Worm (Caenorhabditis elegans) whole organism, L3 larva: Measurements from ENCODE around the gene glb-27.

ENCODE experiments used
- R02D3.7 ChIP-seq: fragments of 150-350 bp; optimal IDR thresholded peaks from 2 replicates; lab custom pipeline; 2014; ENCODE audit warnings: missing biosample characterization, missing genetic modification characterization
- ZK546.5 ChIP-seq: sonication (generic microtip); optimal IDR thresholded peaks from 2 replicates; lab custom pipeline; 2017; ENCODE audit warnings: missing biosample characterization, missing genetic modification characterization
- aly-2 ChIP-seq: fragments of 150-350 bp; optimal IDR thresholded peaks from 2 replicates; lab custom pipeline; 2014; ENCODE audit warnings: missing biosample characterization, missing genetic modification characterization
- ama-1 ChIP-seq: fragments of 150-350 bp; optimal IDR thresholded peaks from 2 replicates; lab custom pipeline; 2018
- ceh-16 ChIP-seq: sonication (generic microtip); optimal IDR thresholded peaks from 2 replicates; lab custom pipeline; 2017; ENCODE audit warnings: missing biosample characterization, missing genetic modification characterization
- ceh-28 ChIP-seq: fragments of 150-350 bp; optimal IDR thresholded peaks from 2 replicates; lab custom pipeline; 2014; ENCODE audit warnings: missing biosample characterization, missing genetic modification reagents, missing genetic modification characterization
- ceh-82 ChIP-seq: fragments of 150-350 bp; optimal IDR thresholded peaks from 2 replicates; lab custom pipeline; 2014; ENCODE audit warnings: missing biosample characterization, missing genetic modification characterization
- ceh-9 ChIP-seq: sonication (generic microtip); optimal IDR thresholded peaks from 2 replicates; lab custom pipeline; 2018; ENCODE audit warnings: missing biosample characterization, missing genetic modification characterization
- daf-12 ChIP-seq: fragments of 150-350 bp; optimal IDR thresholded peaks from 2 replicates; lab custom pipeline; 2014; ENCODE audit warnings: missing biosample characterization, missing genetic modification reagents, missing genetic modification characterization
- egl-27 ChIP-seq: sonication (generic microtip); optimal IDR thresholded peaks from 4 replicates; lab custom pipeline; 2017; ENCODE audit warnings: missing biosample characterization, missing genetic modification reagents, missing genetic modification characterization
- egl-5 ChIP-seq: fragments of 150-350 bp; optimal IDR thresholded peaks from 2 replicates; lab custom pipeline; 2017; ENCODE audit warnings: missing biosample characterization, missing genetic modification reagents, missing genetic modification characterization, inconsistent platforms
- elt-1 ChIP-seq: fragments of 150-350 bp; optimal IDR thresholded peaks from 2 replicates; lab custom pipeline; 2014; ENCODE audit warnings: missing biosample characterization, missing genetic modification characterization
- elt-2 ChIP-seq: sonication (generic microtip); optimal IDR thresholded peaks from 2 replicates; lab custom pipeline; 2016; ENCODE audit warnings: missing genetic modification reagents, mild to moderate bottlenecking, missing genetic modification characterization, missing compliant biosample characterization
- elt-3 ChIP-seq, 3 experiments: fragments of 150-350 bp in 1 of 3; sonication (generic microtip) in 2 of 3; optimal IDR thresholded peaks; 2 replicates in 2 of 3; 4 replicates in 1 of 3; lab custom pipeline; 2014 to 2017; ENCODE audit warnings: missing biosample characterization in 3 of 3, missing genetic modification characterization in 3 of 3
- eor-1 ChIP-seq, 2 experiments: fragments of 150-350 bp; optimal IDR thresholded peaks; 2 replicates each; lab custom pipeline; 2014 to 2018; ENCODE audit warnings: missing biosample characterization in 2 of 2, missing genetic modification characterization in 2 of 2
- fkh-10 ChIP-seq: sonication (generic microtip); optimal IDR thresholded peaks from 2 replicates; lab custom pipeline; 2017; ENCODE audit warnings: missing biosample characterization, missing genetic modification reagents, missing genetic modification characterization
- fkh-2 ChIP-seq: fragments of 150-350 bp; optimal IDR thresholded peaks from 2 replicates; lab custom pipeline; 2014; ENCODE audit warnings: missing biosample characterization, missing genetic modification reagents, missing genetic modification characterization
- hmg-11 ChIP-seq: sonication (generic microtip); optimal IDR thresholded peaks from 2 replicates; lab custom pipeline; 2016; ENCODE audit warnings: missing genetic modification characterization, missing compliant biosample characterization
- jun-1 ChIP-seq: fragments of 150-350 bp; optimal IDR thresholded peaks from 2 replicates; lab custom pipeline; 2014; ENCODE audit warnings: missing biosample characterization, missing genetic modification reagents, missing genetic modification characterization
- lin-15B ChIP-seq: fragments of 150-350 bp; optimal IDR thresholded peaks from 2 replicates; lab custom pipeline; 2014; ENCODE audit warnings: missing biosample characterization, missing genetic modification characterization
- lin-39 ChIP-seq: fragments of 150-350 bp; optimal IDR thresholded peaks from 2 replicates; lab custom pipeline; 2018; ENCODE audit warnings: missing biosample characterization, missing genetic modification reagents, missing genetic modification characterization
- mdl-1 ChIP-seq: fragments of 150-350 bp; optimal IDR thresholded peaks from 2 replicates; lab custom pipeline; 2014; ENCODE audit warnings: missing biosample characterization, missing genetic modification characterization
- mml-1 ChIP-seq: fragments of 150-350 bp; sonication (generic microtip); optimal IDR thresholded peaks from 3 replicates; lab custom pipeline; 2014; ENCODE audit warnings: missing biosample characterization, missing genetic modification characterization
- nfya-1 ChIP-seq: sonication (generic microtip); optimal IDR thresholded peaks from 2 replicates; lab custom pipeline; 2017; ENCODE audit warnings: missing genetic modification characterization, mild to moderate bottlenecking, missing compliant biosample characterization, antibody characterized with exemption, moderate library complexity; ENCODE audit not compliant: insufficient read depth
- nhr-11 ChIP-seq: fragments of 150-350 bp; optimal IDR thresholded peaks from 2 replicates; lab custom pipeline; 2014; ENCODE audit warnings: missing biosample characterization, missing genetic modification characterization
- nhr-12 ChIP-seq: fragments of 150-350 bp; optimal IDR thresholded peaks from 2 replicates; lab custom pipeline; 2014; ENCODE audit warnings: missing biosample characterization, missing genetic modification characterization
- nhr-23 ChIP-seq: fragments of 150-350 bp; optimal IDR thresholded peaks from 2 replicates; lab custom pipeline; 2014; ENCODE audit warnings: missing biosample characterization, missing genetic modification reagents, missing genetic modification characterization
- nhr-237 ChIP-seq: fragments of 150-350 bp; optimal IDR thresholded peaks from 2 replicates; lab custom pipeline; 2014; ENCODE audit warnings: missing biosample characterization, missing genetic modification characterization
- nhr-25 ChIP-seq: sonication (generic microtip); optimal IDR thresholded peaks from 2 replicates; lab custom pipeline; 2017; ENCODE audit warnings: missing biosample characterization, missing genetic modification characterization
- nhr-28 ChIP-seq: fragments of 150-350 bp; optimal IDR thresholded peaks from 2 replicates; lab custom pipeline; 2014; ENCODE audit warnings: missing biosample characterization, missing genetic modification characterization
- nhr-43 ChIP-seq: sonication (generic microtip); optimal IDR thresholded peaks from 2 replicates; lab custom pipeline; 2016; ENCODE audit warnings: mild to moderate bottlenecking, missing genetic modification characterization, missing compliant biosample characterization; ENCODE audit not compliant: poor library complexity, severe bottlenecking
- nhr-67 ChIP-seq: fragments of 150-350 bp; optimal IDR thresholded peaks from 2 replicates; lab custom pipeline; 2014; ENCODE audit warnings: missing biosample characterization, missing genetic modification characterization
- nhr-76 ChIP-seq: fragments of 150-350 bp; sonication (generic microtip); optimal IDR thresholded peaks from 5 replicates; lab custom pipeline; 2014; ENCODE audit warnings: missing biosample characterization, missing genetic modification characterization
- nhr-77 ChIP-seq: fragments of 150-350 bp; optimal IDR thresholded peaks from 2 replicates; lab custom pipeline; 2014; ENCODE audit warnings: missing biosample characterization, missing genetic modification characterization
- pha-4 ChIP-seq: fragments of 150-350 bp; optimal IDR thresholded peaks from 2 replicates; lab custom pipeline; 2014; ENCODE audit warnings: missing biosample characterization, missing genetic modification reagents, missing genetic modification characterization
- pqm-1 ChIP-seq: fragments of 150-350 bp; optimal IDR thresholded peaks from 2 replicates; lab custom pipeline; 2017; ENCODE audit warnings: missing biosample characterization, missing genetic modification characterization, inconsistent platforms
- skn-1 ChIP-seq: fragments of 150-350 bp; optimal IDR thresholded peaks from 2 replicates; lab custom pipeline; 2014; ENCODE audit warnings: missing biosample characterization, missing genetic modification characterization
- snpc-4 ChIP-seq: fragments of 150-350 bp; optimal IDR thresholded peaks from 2 replicates; lab custom pipeline; 2014; ENCODE audit warnings: missing biosample characterization, missing genetic modification characterization
- tbx-2 ChIP-seq: sonication (generic microtip); optimal IDR thresholded peaks from 2 replicates; lab custom pipeline; 2016; ENCODE audit warnings: mild to moderate bottlenecking, missing genetic modification characterization, missing compliant biosample characterization
- unc-39 ChIP-seq: sonication (generic microtip); optimal IDR thresholded peaks from 4 replicates; lab custom pipeline; 2017; ENCODE audit warnings: missing biosample characterization, missing genetic modification characterization
- unc-62 ChIP-seq: fragments of 150-350 bp; sonication (generic microtip); optimal IDR thresholded peaks from 4 replicates; lab custom pipeline; 2014; ENCODE audit warnings: missing biosample characterization, missing genetic modification reagents, missing genetic modification characterization
- zag-1 ChIP-seq: fragments of 150-350 bp; optimal IDR thresholded peaks from 2 replicates; lab custom pipeline; 2014; ENCODE audit warnings: missing biosample characterization, missing genetic modification characterization
- ztf-11 ChIP-seq: fragments of 150-350 bp; optimal IDR thresholded peaks from 2 replicates; lab custom pipeline; 2014; ENCODE audit warnings: missing biosample characterization, missing genetic modification characterization
- ztf-4 ChIP-seq: fragments of 150-350 bp; optimal IDR thresholded peaks from 2 replicates; lab custom pipeline; 2014; ENCODE audit warnings: missing biosample characterization, missing genetic modification characterization

The glb-27 gene

DNA sequence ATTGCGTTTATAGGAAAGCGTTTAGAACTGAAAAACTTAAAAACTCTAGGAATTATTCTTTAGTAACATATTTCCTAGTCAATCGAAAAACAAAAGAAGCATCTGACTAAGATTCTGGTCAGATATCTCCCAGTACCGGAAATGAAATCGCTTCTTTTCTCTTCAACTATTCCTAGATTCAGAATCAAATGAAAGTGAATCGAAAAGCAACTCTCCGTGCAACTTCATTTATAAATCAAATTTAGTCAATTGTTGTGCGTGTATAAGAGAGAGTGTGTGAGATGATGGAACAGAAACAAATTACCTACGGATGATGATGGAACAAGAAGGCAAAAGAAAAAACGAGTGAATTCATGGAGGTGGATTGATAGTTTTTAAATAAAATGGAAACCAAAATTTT, 3.1 kb upstream of the glb-27 start:
- TF ChIP-seq nhr-237 (tag; lab: Kevin White, UChicago) (no peak), tbx-2 (tag; lab: Kevin White, UChicago) (no peak), jun-1 (peak; percentile 17), nhr-23 (tag; lab: Kevin White, UChicago) (peak; percentile 29), lin-39 (tag; lab: Kevin White, UChicago) (no peak), ceh-28 (tag; lab: Kevin White, UChicago) (peak; percentile 31), nfya-1 (tag; lab: Kevin White, UChicago) (peak; percentile 1), elt-3 (tag; optimal IDR thresholded peaks at IDR 0.05; lab: Kevin White, UChicago) (no peak), fkh-10 (GFP tag; lab: Kevin White, UChicago) (peak; percentile 98), eor-1 (tag; optimal IDR thresholded peaks at IDR 0.05; lab: Kevin White, UChicago) (no peak), nhr-11 (tag; lab: Kevin White, UChicago) (peak; percentile 32), pqm-1 (tag; lab: Kevin White, UChicago) (no peak), ZK546.5 (tag; lab: Kevin White, UChicago) (no peak), aly-2 (tag; lab: Kevin White, UChicago) (no peak)

DNA sequence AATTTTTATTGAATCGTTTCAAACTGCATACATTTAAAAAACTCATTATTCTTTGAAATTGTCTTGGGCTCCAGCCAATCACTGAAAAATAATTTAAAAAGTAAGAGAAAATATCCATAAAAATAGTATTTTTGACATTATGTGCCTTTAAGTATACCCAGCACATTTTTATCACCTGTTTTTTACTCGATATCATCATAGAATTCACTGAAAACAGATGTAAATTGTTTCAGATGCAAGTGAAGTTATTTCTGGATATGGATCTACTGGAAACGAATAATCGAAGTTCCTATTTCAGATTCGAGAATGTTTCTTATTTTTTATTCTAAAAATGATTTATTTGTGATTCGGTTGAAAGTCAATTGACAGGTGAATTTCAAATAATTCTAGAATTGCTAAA, 1.5 kb downstream of the glb-27 start:
- TF ChIP-seq nhr-23 (tag; lab: Kevin White, UChicago) (no peak), daf-12 (tag; lab: Kevin White, UChicago) (no peak), egl-27 (tag; lab: Kevin White, UChicago) (no peak), R02D3.7 (tag; lab: Kevin White, UChicago) (no peak), mml-1 (tag; lab: Kevin White, UChicago) (no peak), unc-39 (no peak), nfya-1 (tag; lab: Kevin White, UChicago) (no peak), mdl-1 (tag; lab: Kevin White, UChicago) (no peak), elt-3 (tag; optimal IDR thresholded peaks at IDR 0.05; lab: Kevin White, UChicago) (no peak), unc-62 (no peak), fkh-10 (GFP tag; lab: Kevin White, UChicago) (no peak), ztf-11 (tag; lab: Kevin White, UChicago) (no peak), nhr-12 (tag; lab: Kevin White, UChicago) (no peak), ama-1 (lab: Kevin White, UChicago) (no peak)

DNA sequence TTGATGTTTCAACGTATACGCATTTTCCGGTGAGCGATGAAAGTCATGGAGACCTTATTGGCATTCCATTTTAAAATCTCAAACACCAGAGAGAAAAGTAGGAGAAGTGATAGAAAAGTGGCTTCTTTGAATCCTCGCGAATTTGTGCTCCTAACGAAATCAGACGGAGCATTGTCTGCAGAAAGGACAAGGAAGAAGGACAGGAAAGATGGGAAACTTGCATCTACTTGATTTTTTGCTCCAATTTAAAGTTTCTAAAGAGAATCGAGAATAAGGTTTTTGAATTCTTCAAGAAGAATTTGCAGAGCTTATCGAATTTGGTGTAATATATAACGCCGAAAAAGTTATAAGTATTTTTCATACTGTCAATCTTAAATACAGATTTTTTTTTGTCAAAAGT, 5.0 kb downstream of the glb-27 start:
- TF ChIP-seq fkh-10 (GFP tag; lab: Kevin White, UChicago): peak; percentile 47
- TF ChIP-seq egl-27 (tag; lab: Kevin White, UChicago): no peak

DNA sequence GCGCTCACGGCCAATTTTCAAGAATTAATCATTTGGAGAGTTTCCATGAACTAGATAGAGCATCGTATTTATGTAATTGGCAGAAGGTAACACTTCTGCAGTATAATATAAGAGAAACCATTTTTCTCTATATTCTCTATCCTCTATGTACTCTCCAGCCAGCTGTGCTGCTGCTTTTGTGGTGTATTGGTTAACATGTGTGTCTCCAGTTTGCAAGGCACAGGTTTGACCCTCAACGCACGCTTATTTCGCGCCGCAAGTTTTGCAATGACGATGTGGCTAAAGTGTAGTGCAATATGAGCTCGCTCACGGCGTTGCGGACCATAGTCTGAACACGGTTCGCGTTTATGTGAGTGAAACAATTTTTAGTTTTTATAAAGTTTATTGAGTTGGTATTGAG, 9.1 kb downstream of the glb-27 start:
- TF ChIP-seq nhr-67 (tag; lab: Kevin White, UChicago): no peak
- TF ChIP-seq eor-1 (tag; optimal IDR thresholded peaks at IDR 0.05; lab: Kevin White, UChicago): no peak
- no peak for TF ChIP-seq ama-1 (lab: Kevin White, UChicago)
- TF ChIP-seq hmg-11 (tag; lab: Kevin White, UChicago): no peak
- no peak for TF ChIP-seq pqm-1 (tag; lab: Kevin White, UChicago)
- TF ChIP-seq lin-15B (tag; lab: Kevin White, UChicago): no peak
- no peak for TF ChIP-seq nhr-11 (tag; lab: Kevin White, UChicago)
- no peak for TF ChIP-seq mdl-1 (tag; lab: Kevin White, UChicago)
- no peak for TF ChIP-seq elt-1
- no peak for TF ChIP-seq egl-5
- no peak for TF ChIP-seq ztf-11 (tag; lab: Kevin White, UChicago)
- no peak for TF ChIP-seq mml-1 (tag; lab: Kevin White, UChicago)
- TF ChIP-seq elt-3 (tag; optimal IDR thresholded peaks at IDR 0.05; lab: Kevin White, UChicago): no peak
- no peak for TF ChIP-seq fkh-2
- peak; percentile 36 for TF ChIP-seq elt-2
- no peak for TF ChIP-seq nhr-28
- TF ChIP-seq daf-12 (tag; lab: Kevin White, UChicago): no peak
- TF ChIP-seq aly-2 (tag; lab: Kevin White, UChicago): no peak
- peak; percentile 22 for TF ChIP-seq egl-27 (tag; lab: Kevin White, UChicago)
- TF ChIP-seq lin-39 (tag; lab: Kevin White, UChicago): peak; percentile 54
- TF ChIP-seq nhr-76 (tag; lab: Kevin White, UChicago): no peak
- no peak for TF ChIP-seq unc-39
- peak; percentile 17 for TF ChIP-seq jun-1
- no peak for TF ChIP-seq ceh-9 (tag; lab: Kevin White, UChicago)
- TF ChIP-seq nhr-25: peak; percentile 40
- peak; percentile 11 for TF ChIP-seq snpc-4 (tag; lab: Kevin White, UChicago)
- peak; percentile 36 for TF ChIP-seq skn-1 (tag; lab: Kevin White, UChicago)
- TF ChIP-seq ztf-4 (tag; lab: Kevin White, UChicago): no peak
- TF ChIP-seq ceh-28 (tag; lab: Kevin White, UChicago): no peak
- peak; percentile 52 for TF ChIP-seq nfya-1 (tag; lab: Kevin White, UChicago)
- TF ChIP-seq ceh-82 (tag; lab: Kevin White, UChicago): no peak
- peak; percentile 70 for TF ChIP-seq nhr-43 (tag; lab: Kevin White, UChicago)
- TF ChIP-seq nhr-77: no peak
- peak; percentile 42 for TF ChIP-seq tbx-2 (tag; lab: Kevin White, UChicago)
- TF ChIP-seq pha-4: peak; percentile 77
- no peak for TF ChIP-seq ceh-16 (tag; lab: Kevin White, UChicago)
- no peak for TF ChIP-seq nhr-12 (tag; lab: Kevin White, UChicago)
- no peak for TF ChIP-seq zag-1 (tag; lab: Kevin White, UChicago)
- no peak for TF ChIP-seq ZK546.5 (tag; lab: Kevin White, UChicago)
- no peak for TF ChIP-seq nhr-237 (tag; lab: Kevin White, UChicago)
